Fruit fly (Drosophila melanogaster) S2 (cell line): ENCODE data around the gene drongo.

Experiments used
- CG8478 ChIP-seq: fragments of >200 bp; optimal IDR thresholded peaks from 2 replicates; lab custom pipeline; 2018
- CTCF ChIP-seq, 2 experiments: fragments of >200 bp; optimal IDR thresholded peaks; 2 replicates each; lab custom pipeline; 2018

- TF ChIP-seq CG8478 (lab: Kevin White, UChicago) (no peak), CTCF (optimal IDR thresholded peaks at IDR 0.05; lab: Kevin White, UChicago) (no peak)
These were observed 47.4 kb upstream of the drongo start, which contains the start of gene Lsp1beta for dm6 chr2L:898316-898715.
